Worm (Caenorhabditis elegans) whole organism, early embryonic: ENCODE measurements around the gene scl-25.

Experiments used
- B0310.2 ChIP-seq: sonication (generic microtip); optimal IDR thresholded peaks from 2 replicates; lab custom pipeline; 2016; ENCODE audit warnings: mild to moderate bottlenecking, missing genetic modification characterization, missing compliant biosample characterization
- F13C5.2 ChIP-seq: sonication (generic microtip); optimal IDR thresholded peaks from 2 replicates; lab custom pipeline; 2017; ENCODE audit warnings: mild to moderate bottlenecking, missing genetic modification characterization, inconsistent platforms, missing compliant biosample characterization
- aly-1 ChIP-seq: sonication (generic microtip); optimal IDR thresholded peaks from 2 replicates; lab custom pipeline; 2016; ENCODE audit warnings: missing genetic modification characterization, missing compliant biosample characterization
- ama-1 ChIP-seq: fragments of 150-350 bp; optimal IDR thresholded peaks from 2 replicates; lab custom pipeline; 2014
- ceh-13 ChIP-seq: fragments of 200-800 bp; sonication (Bioruptor generic); optimal IDR thresholded peaks from 2 replicates; lab custom pipeline; 2018; ENCODE audit warnings: mild to moderate bottlenecking, missing genetic modification characterization, missing compliant biosample characterization
- ceh-36 ChIP-seq: sonication (generic microtip); optimal IDR thresholded peaks from 2 replicates; lab custom pipeline; 2016; ENCODE audit warnings: missing genetic modification characterization, inconsistent platforms, missing compliant biosample characterization
- ets-7 ChIP-seq: sonication (generic microtip); optimal IDR thresholded peaks from 2 replicates; lab custom pipeline; 2016; ENCODE audit warnings: missing genotype, missing genetic modification characterization, missing compliant biosample characterization
- flt-1 ChIP-seq: fragments of 200-800 bp; sonication (Bioruptor generic); IDR thresholded peaks from 2 replicates; pipeline ENCODE4 v1.3.6; 2022; ENCODE audit warnings: missing genetic modification characterization, missing compliant biosample characterization
- hmbx-1 ChIP-seq: sonication (generic microtip); optimal IDR thresholded peaks from 2 replicates; lab custom pipeline; 2016; ENCODE audit warnings: mild to moderate bottlenecking, missing genetic modification characterization, missing compliant biosample characterization
- hmg-4 ChIP-seq: fragments of 200-800 bp; sonication (Bioruptor generic); optimal IDR thresholded peaks from 2 replicates; lab custom pipeline; 2018; ENCODE audit warnings: mild to moderate bottlenecking, missing genetic modification characterization, missing compliant biosample characterization
- hnd-1 ChIP-seq: sonication (generic microtip); optimal IDR thresholded peaks from 2 replicates; lab custom pipeline; 2016; ENCODE audit warnings: missing genetic modification characterization, missing compliant biosample characterization
- pes-1 ChIP-seq: fragments of 200-800 bp; sonication (Bioruptor generic); IDR thresholded peaks from 2 replicates; pipeline ENCODE4 v1.3.6; 2022; ENCODE audit warnings: missing genetic modification reagents, missing genetic modification characterization, missing compliant biosample characterization
- scrt-1 ChIP-seq: fragments of 200-800 bp; sonication (Bioruptor generic); IDR thresholded peaks from 2 replicates; pipeline ENCODE4 v1.3.6; 2022; ENCODE audit warnings: missing genetic modification characterization, missing compliant biosample characterization
- sea-1 ChIP-seq: fragments of 200-800 bp; sonication (Bioruptor generic); conservative IDR thresholded peaks from 2 replicates; pipeline ENCODE4 v1.3.6; 2022; ENCODE audit warnings: missing genetic modification characterization, missing compliant biosample characterization
- tbx-11 ChIP-seq: fragments of 200-800 bp; sonication (Bioruptor generic); IDR thresholded peaks from 2 replicates; pipeline ENCODE4 v1.3.6; 2022; ENCODE audit warnings: missing genetic modification characterization, missing compliant biosample characterization
- tbx-37 ChIP-seq: fragments of 200-800 bp; sonication (Bioruptor generic); conservative IDR thresholded peaks from 2 replicates; pipeline ENCODE4 v1.3.6; 2022; ENCODE audit warnings: missing genetic modification reagents, missing genetic modification characterization, missing compliant biosample characterization
- tra-4 ChIP-seq: sonication (generic microtip); optimal IDR thresholded peaks from 2 replicates; lab custom pipeline; 2017; ENCODE audit warnings: missing genetic modification characterization, missing compliant biosample characterization

scl-25 gene

ce11 chrV:17220345-17220744 is 5.1 kb upstream of the scl-25 start, which contains the start of gene srh-109:
TSS of gene srh-109 (minus strand) at chrV:17220445.
- TF ChIP-seq aly-1 (tag; lab: Kevin White, UChicago) (no peak), ets-7 (tag; lab: Kevin White, UChicago) (no peak), tbx-37 (GFP tag; lab: Robert Waterston, UW) (no peak), hmg-4 (GFP tag; lab: Kevin White, UChicago) (no peak)

ce11 chrV:17223305-17223704 is 2.2 kb upstream of the scl-25 start, which contains the start of gene srh-252:
TSS of gene srh-252 (minus strand) at chrV:17223405.
- no peak for TF ChIP-seq ceh-36 (tag; lab: Kevin White, UChicago)
- TF ChIP-seq scrt-1 (GFP tag; lab: Robert Waterston, UW): no peak
- no peak for TF ChIP-seq hmbx-1
- TF ChIP-seq hmg-4 (GFP tag; lab: Kevin White, UChicago): no peak
- no peak for TF ChIP-seq sea-1 (GFP tag; lab: Robert Waterston, UW)
- no peak for TF ChIP-seq flt-1 (GFP tag; lab: Robert Waterston, UW)
- TF ChIP-seq tbx-37 (GFP tag; lab: Robert Waterston, UW): no peak
- TF ChIP-seq ets-7 (tag; lab: Kevin White, UChicago): no peak
- no peak for TF ChIP-seq hnd-1 (tag; lab: Kevin White, UChicago)
- TF ChIP-seq ceh-13 (GFP tag; lab: Kevin White, UChicago): no peak
- TF ChIP-seq ama-1 (lab: Kevin White, UChicago): no peak
- TF ChIP-seq aly-1 (tag; lab: Kevin White, UChicago): no peak
- no peak for TF ChIP-seq F13C5.2 (tag; lab: Kevin White, UChicago)

- TF ChIP-seq pes-1 (GFP tag; lab: Robert Waterston, UW) (no peak), tra-4 (tag; lab: Kevin White, UChicago) (no peak), F13C5.2 (tag; lab: Kevin White, UChicago) (no peak), ama-1 (lab: Kevin White, UChicago) (no peak), ceh-36 (tag; lab: Kevin White, UChicago) (no peak), sea-1 (GFP tag; lab: Robert Waterston, UW) (no peak), ets-7 (tag; lab: Kevin White, UChicago) (no peak), tbx-11 (GFP tag; lab: Robert Waterston, UW) (no peak), hmbx-1 (no peak), hnd-1 (tag; lab: Kevin White, UChicago) (no peak)
Measured at ce11 chrV:17226119-17226518, 630 bp downstream of the scl-25 start, which contains the start of gene srh-112. TSS of gene srh-112 (minus strand) at chrV:17226219.

- no peak for TF ChIP-seq B0310.2 (tag; lab: Kevin White, UChicago)
- no peak for TF ChIP-seq hmbx-1
- no peak for TF ChIP-seq aly-1 (tag; lab: Kevin White, UChicago)
- TF ChIP-seq pes-1 (GFP tag; lab: Robert Waterston, UW): no peak
- no peak for TF ChIP-seq flt-1 (GFP tag; lab: Robert Waterston, UW)
- no peak for TF ChIP-seq tbx-37 (GFP tag; lab: Robert Waterston, UW)
- no peak for TF ChIP-seq tbx-11 (GFP tag; lab: Robert Waterston, UW)
- TF ChIP-seq hnd-1 (tag; lab: Kevin White, UChicago): no peak
- TF ChIP-seq ceh-13 (GFP tag; lab: Kevin White, UChicago): no peak
- TF ChIP-seq ceh-36 (tag; lab: Kevin White, UChicago): no peak
- no peak for TF ChIP-seq hmg-4 (GFP tag; lab: Kevin White, UChicago)
- TF ChIP-seq sea-1 (GFP tag; lab: Robert Waterston, UW): no peak
- TF ChIP-seq scrt-1 (GFP tag; lab: Robert Waterston, UW): no peak
- TF ChIP-seq tra-4 (tag; lab: Kevin White, UChicago): no peak
- no peak for TF ChIP-seq F13C5.2 (tag; lab: Kevin White, UChicago)
- no peak for TF ChIP-seq ets-7 (tag; lab: Kevin White, UChicago)
- no peak for TF ChIP-seq ama-1 (lab: Kevin White, UChicago)
Measured at ce11 chrV:17232403-17232802, 6.9 kb downstream of the scl-25 start.

ce11 chrV:17236345-17236744 is 10.9 kb downstream of the scl-25 start, which contains the start of gene T19C9.10:
TSS of gene T19C9.10 (plus strand) at chrV:17236592.
- TF ChIP-seq hnd-1 (tag; lab: Kevin White, UChicago) (no peak), ets-7 (tag; lab: Kevin White, UChicago) (no peak), tbx-11 (GFP tag; lab: Robert Waterston, UW) (no peak), tbx-37 (GFP tag; lab: Robert Waterston, UW) (no peak)

ce11 chrV:17238799-17239198 is 13.3 kb downstream of the scl-25 start, which contains the start of gene T19C9.8:
TSS of gene T19C9.8 (plus strand) at chrV:17239097.
- TF ChIP-seq ceh-13 (GFP tag; lab: Kevin White, UChicago): no peak
- no peak for TF ChIP-seq B0310.2 (tag; lab: Kevin White, UChicago)
- TF ChIP-seq F13C5.2 (tag; lab: Kevin White, UChicago): no peak
- no peak for TF ChIP-seq ceh-36 (tag; lab: Kevin White, UChicago)
- TF ChIP-seq ets-7 (tag; lab: Kevin White, UChicago): no peak
- TF ChIP-seq hmg-4 (GFP tag; lab: Kevin White, UChicago): no peak

- TF ChIP-seq ama-1 (lab: Kevin White, UChicago) (no peak), aly-1 (tag; lab: Kevin White, UChicago) (no peak), B0310.2 (tag; lab: Kevin White, UChicago) (no peak), hmbx-1 (no peak), scrt-1 (GFP tag; lab: Robert Waterston, UW) (no peak), F13C5.2 (tag; lab: Kevin White, UChicago) (no peak), sea-1 (GFP tag; lab: Robert Waterston, UW) (no peak), ets-7 (tag; lab: Kevin White, UChicago) (no peak), tbx-37 (GFP tag; lab: Robert Waterston, UW) (no peak), flt-1 (GFP tag; lab: Robert Waterston, UW) (no peak), ceh-36 (tag; lab: Kevin White, UChicago) (no peak), hmg-4 (GFP tag; lab: Kevin White, UChicago) (no peak), ceh-13 (GFP tag; lab: Kevin White, UChicago) (no peak), tbx-11 (GFP tag; lab: Robert Waterston, UW) (no peak), hnd-1 (tag; lab: Kevin White, UChicago) (no peak), tra-4 (tag; lab: Kevin White, UChicago) (no peak), pes-1 (GFP tag; lab: Robert Waterston, UW) (no peak)
Measured at ce11 chrV:17240579-17241277, 15.2 kb downstream of the scl-25 start.
